Worm (Caenorhabditis elegans) whole organism, young adult: ENCODE data around the gene let-653.

Experiments used
- snpc-1.3 ChIP-seq: sonication (generic microtip); optimal IDR thresholded peaks from 2 replicates; lab custom pipeline; 2017; ENCODE audit warnings: missing genetic modification characterization, mild to moderate bottlenecking, missing compliant biosample characterization, antibody characterized with exemption, moderate library complexity, missing genotype, missing genetic modification reagents; ENCODE audit not compliant: insufficient read depth
- somi-1 ChIP-seq: fragments of 200-800 bp; sonication (Bioruptor generic); optimal IDR thresholded peaks from 2 replicates; lab custom pipeline; 2018; ENCODE audit warnings: mild to moderate bottlenecking, missing genetic modification characterization, missing compliant biosample characterization

- TF ChIP-seq snpc-1.3 (tag; lab: Kevin White, UChicago) (no peak), somi-1 (GFP tag; lab: Kevin White, UChicago) (no peak)
These were observed 17.0 kb upstream of the let-653 start for ce11 chrIV:11868452-11868851.
